Fruit fly (Drosophila melanogaster): ENCODE measurements around the gene fon.
A peak's percentile ranks its signal among the peaks of the same experiment; 100 is the strongest.

fon gene

dm6 chr2L:19423467-19424122, 37.6 kb upstream of the fon start, which contains the start of the genes Alp12 and CG13085 (continued):
- TF ChIP-seq CG10267 (tag; optimal IDR thresholded peaks at IDR 0.05), result peak; percentile 95
- TF ChIP-seq nau (GFP tag; optimal IDR thresholded peaks at IDR 0.05), result peak; percentile 99
- TF ChIP-seq jumu (GFP tag; optimal IDR thresholded peaks at IDR 0.05), result peak; percentile 85
- peak; percentile 89 for TF ChIP-seq ranshi (GFP tag; IDR thresholded peaks at IDR 0.05)
- peak; percentile 86 for TF ChIP-seq p53 (GFP tag; optimal IDR thresholded peaks at IDR 0.05)
- TF ChIP-seq lola (GFP tag; optimal IDR thresholded peaks at IDR 0.05), result peak in 2 of 3 experiments; percentile 49 to 97
- TF ChIP-seq wek (GFP tag; optimal IDR thresholded peaks at IDR 0.05), result peak; percentile 86
- TF ChIP-seq sisA (GFP tag; IDR thresholded peaks at IDR 0.05), result peak; percentile 95
- TF ChIP-seq Tbp (GFP tag; optimal IDR thresholded peaks at IDR 0.05), result no peak
- peak; percentile 98 for TF ChIP-seq CG9727 (GFP tag; optimal IDR thresholded peaks at IDR 0.05)
- TF ChIP-seq Sox102F (GFP tag; optimal IDR thresholded peaks at IDR 0.05), result peak; percentile 97
- peak; percentile 54 to 84 for TF ChIP-seq insv (GFP tag; optimal IDR thresholded peaks at IDR 0.05)
- TF ChIP-seq CG17328 (GFP tag; IDR thresholded peaks at IDR 0.05), result peak; percentile 93
- peak; percentile 95 for TF ChIP-seq CG12744 (GFP tag; optimal IDR thresholded peaks at IDR 0.05)
- peak; percentile 96 for TF ChIP-seq CG18476 (GFP tag; optimal IDR thresholded peaks at IDR 0.05)
- no peak for TF ChIP-seq cad (GFP tag; optimal IDR thresholded peaks at IDR 0.05)
- TF ChIP-seq Kr (GFP tag; optimal IDR thresholded peaks at IDR 0.05), result no peak
- peak; percentile 90 for TF ChIP-seq CG3838 (GFP tag; optimal IDR thresholded peaks at IDR 0.05)
- TF ChIP-seq CG15073 (GFP tag; optimal IDR thresholded peaks at IDR 0.05), result peak; percentile 79
- peak; percentile 78; the same call in 1 of the 2 replicates for TF ChIP-seq CG10321 (GFP tag; IDR thresholded peaks at IDR 0.05)
- TF ChIP-seq CG6791 (GFP tag; IDR thresholded peaks at IDR 0.05; ENCODE audit: partially characterized antibody), result peak; percentile 54; the same call in 2 of the 3 replicates
- peak in 1 of 2 experiments; percentile 98 for TF ChIP-seq Eip74EF (GFP tag; optimal IDR thresholded peaks at IDR 0.05)
- TF ChIP-seq CG18262 (tag; optimal IDR thresholded peaks at IDR 0.05), result peak; percentile 99
- TF ChIP-seq CG4854 (GFP tag; optimal IDR thresholded peaks at IDR 0.05), result peak; percentile 91
- TF ChIP-seq CG9437 (GFP tag; optimal IDR thresholded peaks at IDR 0.05), result peak; percentile 96
- TF ChIP-seq gem (tag; optimal IDR thresholded peaks at IDR 0.05), result peak; percentile 99
- TF ChIP-seq Adf1 (GFP tag; IDR thresholded peaks at IDR 0.05), result peak; percentile 83
- TF ChIP-seq CG11398 (GFP tag; optimal IDR thresholded peaks at IDR 0.05), result peak; percentile 89
- TF ChIP-seq CG10366 (GFP tag; IDR thresholded peaks at IDR 0.05), result peak; percentile 94
- peak; percentile 95 for TF ChIP-seq Rfx (GFP tag; IDR thresholded peaks at IDR 0.05)
- TF ChIP-seq cg (GFP tag; optimal IDR thresholded peaks at IDR 0.05), result peak; percentile 5
- peak; percentile 81 for TF ChIP-seq CG17912 (GFP tag; optimal IDR thresholded peaks at IDR 0.05)
- peak; percentile 86 for TF ChIP-seq CG15696 (tag; optimal IDR thresholded peaks at IDR 0.05)
- TF ChIP-seq HLH4C (GFP tag; IDR thresholded peaks at IDR 0.05; ENCODE audit: partially characterized antibody), result no peak
- peak; percentile 88 for TF ChIP-seq gcm2 (GFP tag; optimal IDR thresholded peaks at IDR 0.05)
- TF ChIP-seq so (GFP tag; IDR thresholded peaks at IDR 0.05), result peak; percentile 98
- TF ChIP-seq fd64A (GFP tag; optimal IDR thresholded peaks at IDR 0.05), result peak; percentile 93
- no peak for TF ChIP-seq nerfin-2 (GFP tag; IDR thresholded peaks at IDR 0.05; ENCODE audit: partially characterized antibody)
- TF ChIP-seq sug (tag; optimal IDR thresholded peaks at IDR 0.05), result peak; percentile 98
- peak; percentile 88 for TF ChIP-seq CG4404 (GFP tag; IDR thresholded peaks at IDR 0.05)
- TF ChIP-seq Sox100B (GFP tag; optimal IDR thresholded peaks at IDR 0.05), result peak; percentile 100
- peak; percentile 97 for TF ChIP-seq Fer3 (tag; optimal IDR thresholded peaks at IDR 0.05)
- TF ChIP-seq CG11504 (tag; optimal IDR thresholded peaks at IDR 0.05), result peak; percentile 97
- peak; percentile 94 for TF ChIP-seq chn (GFP tag; optimal IDR thresholded peaks at IDR 0.05)
- peak; percentile 93 for TF ChIP-seq CG1647 (GFP tag; optimal IDR thresholded peaks at IDR 0.05)
- TF ChIP-seq pfk (GFP tag; optimal IDR thresholded peaks at IDR 0.05), result peak; percentile 56
- TF ChIP-seq Ptx1 (GFP tag; IDR thresholded peaks at IDR 0.05), result peak; percentile 97
- TF ChIP-seq CG16813 (GFP tag; IDR thresholded peaks at IDR 0.05; ENCODE audit: partially characterized antibody), result no peak
- peak; percentile 93 for TF ChIP-seq kah (GFP tag; optimal IDR thresholded peaks at IDR 0.05)
